Fruit fly (Drosophila melanogaster): ENCODE data around the gene vex.

dm6 chrX:10930553-10931092 is 109.1 kb downstream of the vex start, which contains the start of gene Myo10A:
- TF ChIP-seq pan (optimal IDR thresholded peaks at IDR 0.05) (no peak), pan (GFP tag; optimal IDR thresholded peaks at IDR 0.05 in 1 of 2, IDR thresholded peaks at IDR 0.05 in 1 of 2) (no peak), H2.0 (GFP tag; IDR thresholded peaks at IDR 0.05) (no peak), tgo (GFP tag; IDR thresholded peaks at IDR 0.05) (no peak), lola (GFP tag; optimal IDR thresholded peaks at IDR 0.05) (no peak)

All from whole organism, embryonic.